Worm (Caenorhabditis elegans) whole organism, L1 larva: ENCODE results near the gene T01G1.2.
A peak's percentile ranks its signal among the peaks of the same experiment; 100 is the strongest.

ENCODE experiments used
- C16A3.4 ChIP-seq: fragments of 150-350 bp; optimal IDR thresholded peaks from 2 replicates; lab custom pipeline; 2014; ENCODE audit warnings: missing biosample characterization, missing genetic modification characterization
- C34B4.2 ChIP-seq: sonication (generic microtip); optimal IDR thresholded peaks from 2 replicates; lab custom pipeline; 2017; ENCODE audit warnings: mild to moderate bottlenecking, missing genetic modification characterization, missing compliant biosample characterization
- F16B12.6 ChIP-seq: fragments of 150-350 bp; optimal IDR thresholded peaks from 2 replicates; lab custom pipeline; 2014; ENCODE audit warnings: missing biosample characterization, missing genetic modification characterization
- Y116A8C.19 ChIP-seq: sonication (generic microtip); optimal IDR thresholded peaks from 2 replicates; lab custom pipeline; 2016; ENCODE audit warnings: missing compliant biosample characterization, missing genetic modification characterization, borderline replicate concordance
- aha-1 ChIP-seq: fragments of 150-350 bp; optimal IDR thresholded peaks from 2 replicates; lab custom pipeline; 2014; ENCODE audit warnings: missing biosample characterization, missing genetic modification characterization
- aly-2 ChIP-seq: fragments of 150-350 bp; optimal IDR thresholded peaks from 2 replicates; lab custom pipeline; 2014; ENCODE audit warnings: missing biosample characterization, missing genetic modification characterization
- ama-1 ChIP-seq: fragments of 150-350 bp; optimal IDR thresholded peaks from 2 replicates; lab custom pipeline; 2014
- blmp-1 ChIP-seq: fragments of 150-350 bp; optimal IDR thresholded peaks from 2 replicates; lab custom pipeline; 2014; ENCODE audit warnings: missing biosample characterization, missing genetic modification characterization
- ceh-63 ChIP-seq: fragments of 200-800 bp; sonication (Bioruptor generic); optimal IDR thresholded peaks from 2 replicates; lab custom pipeline; 2018; ENCODE audit warnings: mild to moderate bottlenecking, missing genetic modification characterization, missing compliant biosample characterization
- ceh-8 ChIP-seq: fragments of 200-800 bp; sonication (Bioruptor generic); optimal IDR thresholded peaks from 2 replicates; lab custom pipeline; 2018; ENCODE audit warnings: mild to moderate bottlenecking, missing genetic modification characterization, moderate library complexity, missing compliant biosample characterization
- ceh-82 ChIP-seq, 3 experiments: fragments of 150-350 bp in 1 of 3; sonication (generic microtip) in 2 of 3; optimal IDR thresholded peaks; 2 replicates each; lab custom pipeline; 2014 to 2017; ENCODE audit warnings: missing biosample characterization in 3 of 3, missing genetic modification characterization in 3 of 3
- dsc-1 ChIP-seq: sonication (generic microtip); optimal IDR thresholded peaks from 2 replicates; lab custom pipeline; 2016; ENCODE audit warnings: mild to moderate bottlenecking, missing genetic modification characterization, missing compliant biosample characterization
- efl-1 ChIP-seq, 4 experiments: fragments of 150-350 bp; optimal IDR thresholded peaks in 3 of 4; peaks in 1 of 4; 1 replicate in 1 of 4; 2 replicates in 3 of 4; lab custom pipeline; 2014; ENCODE audit warnings: missing biosample characterization in 2 of 4, missing genetic modification characterization in 2 of 4, missing genetic modification reagents in 2 of 4
- efl-3 ChIP-seq: fragments of 200-800 bp; sonication (Bioruptor generic); optimal IDR thresholded peaks from 2 replicates; lab custom pipeline; 2018; ENCODE audit warnings: mild to moderate bottlenecking, missing genetic modification characterization, missing compliant biosample characterization
- elt-2 ChIP-seq: sonication (generic microtip); optimal IDR thresholded peaks from 2 replicates; lab custom pipeline; 2016; ENCODE audit warnings: missing genetic modification characterization, mild to moderate bottlenecking, inconsistent platforms, missing compliant biosample characterization, missing genetic modification reagents
- fkh-10 ChIP-seq: sonication (generic microtip); optimal IDR thresholded peaks from 2 replicates; lab custom pipeline; 2017; ENCODE audit warnings: missing biosample characterization, missing genetic modification reagents, missing genetic modification characterization
- fkh-8 ChIP-seq: sonication (generic microtip); optimal IDR thresholded peaks from 2 replicates; lab custom pipeline; 2016; ENCODE audit warnings: mild to moderate bottlenecking, missing genetic modification characterization, missing compliant biosample characterization
- grh-1 ChIP-seq: fragments of 200-800 bp; sonication (Bioruptor generic); IDR thresholded peaks from 2 replicates; pipeline ENCODE4 v1.3.6; 2022; ENCODE audit warnings: missing genetic modification reagents, missing genetic modification characterization, missing compliant biosample characterization
- hlh-4 ChIP-seq: sonication (generic microtip); optimal IDR thresholded peaks from 2 replicates; lab custom pipeline; 2016; ENCODE audit warnings: mild to moderate bottlenecking, missing genetic modification characterization, missing compliant biosample characterization
- hpl-2 ChIP-seq: fragments of 150-350 bp; optimal IDR thresholded peaks from 2 replicates; lab custom pipeline; 2014; ENCODE audit warnings: missing biosample characterization, missing genetic modification reagents, missing genetic modification characterization
- irx-1 ChIP-seq: sonication (generic microtip); optimal IDR thresholded peaks from 2 replicates; lab custom pipeline; 2016; ENCODE audit warnings: missing genetic modification characterization, missing compliant biosample characterization
- isw-1 ChIP-seq: fragments of 200-800 bp; sonication (Bioruptor generic); IDR thresholded peaks from 2 replicates; pipeline ENCODE4 v1.3.6; 2022; ENCODE audit warnings: missing genetic modification characterization, missing compliant biosample characterization
- jun-1 ChIP-seq: fragments of 150-350 bp; optimal IDR thresholded peaks from 2 replicates; lab custom pipeline; 2014; ENCODE audit warnings: missing biosample characterization, missing genetic modification reagents, missing genetic modification characterization
- lin-13 ChIP-seq: fragments of 150-350 bp; optimal IDR thresholded peaks from 2 replicates; lab custom pipeline; 2014; ENCODE audit warnings: missing biosample characterization, missing genetic modification reagents, missing genetic modification characterization
- lin-15B ChIP-seq: fragments of 150-350 bp; sonication (generic microtip); optimal IDR thresholded peaks from 3 replicates; lab custom pipeline; 2014; ENCODE audit warnings: missing biosample characterization, missing genetic modification characterization
- lin-35 ChIP-seq, 2 experiments: fragments of 150-350 bp; optimal IDR thresholded peaks; 2 replicates each; lab custom pipeline; 2014; ENCODE audit warnings: missing biosample characterization in 2 of 2, missing genetic modification characterization in 2 of 2, missing genetic modification reagents in 2 of 2
- lir-3 ChIP-seq: sonication (generic microtip); optimal IDR thresholded peaks from 2 replicates; lab custom pipeline; 2016; ENCODE audit warnings: mild to moderate bottlenecking, missing genetic modification characterization, moderate library complexity, missing compliant biosample characterization; ENCODE audit not compliant: poor library complexity
- mab-9 ChIP-seq: fragments of 200-800 bp; sonication (Bioruptor generic); IDR thresholded peaks from 2 replicates; pipeline ENCODE4 v1.3.6; 2022; ENCODE audit warnings: missing genetic modification reagents, missing genetic modification characterization, missing compliant biosample characterization
- mef-2 ChIP-seq: fragments of 150-350 bp; optimal IDR thresholded peaks from 2 replicates; lab custom pipeline; 2014; ENCODE audit warnings: missing biosample characterization, missing genetic modification characterization
- mep-1 ChIP-seq: fragments of 150-350 bp; optimal IDR thresholded peaks from 2 replicates; lab custom pipeline; 2014; ENCODE audit warnings: missing biosample characterization, missing genetic modification characterization
- nhr-11 ChIP-seq: fragments of 150-350 bp; optimal IDR thresholded peaks from 2 replicates; lab custom pipeline; 2014; ENCODE audit warnings: missing biosample characterization, missing genetic modification characterization
- nhr-12 ChIP-seq: sonication (generic microtip); optimal IDR thresholded peaks from 2 replicates; lab custom pipeline; 2017; ENCODE audit warnings: missing biosample characterization, missing genetic modification characterization
- nhr-20 ChIP-seq: sonication (generic microtip); optimal IDR thresholded peaks from 2 replicates; lab custom pipeline; 2016; ENCODE audit warnings: mild to moderate bottlenecking, missing genetic modification characterization, missing compliant biosample characterization
- nhr-47 ChIP-seq: sonication (generic microtip); optimal IDR thresholded peaks from 2 replicates; lab custom pipeline; 2016; ENCODE audit warnings: mild to moderate bottlenecking, missing genetic modification characterization, moderate library complexity, missing compliant biosample characterization
- nhr-71 ChIP-seq: sonication (generic microtip); optimal IDR thresholded peaks from 2 replicates; lab custom pipeline; 2016; ENCODE audit warnings: mild to moderate bottlenecking, missing genetic modification characterization, moderate library complexity, missing compliant biosample characterization
- nhr-76 ChIP-seq: sonication (generic microtip); optimal IDR thresholded peaks from 2 replicates; lab custom pipeline; 2017; ENCODE audit warnings: missing biosample characterization, missing genetic modification characterization
- nhr-77 ChIP-seq: fragments of 150-350 bp; optimal IDR thresholded peaks from 2 replicates; lab custom pipeline; 2014; ENCODE audit warnings: missing biosample characterization, missing genetic modification characterization
- nhr-84 ChIP-seq: sonication (generic microtip); optimal IDR thresholded peaks from 2 replicates; lab custom pipeline; 2017; ENCODE audit warnings: missing biosample characterization, missing genetic modification characterization
- nhr-85 ChIP-seq: sonication (generic microtip); peaks from one replicate; lab custom pipeline; 2016; ENCODE audit warnings: missing genetic modification characterization, inconsistent platforms, missing compliant biosample characterization
- pax-3 ChIP-seq: fragments of 200-800 bp; sonication (Bioruptor generic); optimal IDR thresholded peaks from 2 replicates; lab custom pipeline; 2018; ENCODE audit warnings: mild to moderate bottlenecking, missing genetic modification characterization, moderate library complexity, missing compliant biosample characterization
- rnt-1 ChIP-seq: sonication (generic microtip); optimal IDR thresholded peaks from 2 replicates; lab custom pipeline; 2016; ENCODE audit warnings: mild to moderate bottlenecking, missing genetic modification characterization, moderate library complexity, missing compliant biosample characterization
- skn-1 ChIP-seq: fragments of 150-350 bp; optimal IDR thresholded peaks from 2 replicates; lab custom pipeline; 2014; ENCODE audit warnings: missing biosample characterization, missing genetic modification characterization
- snpc-4 ChIP-seq: fragments of 150-350 bp; optimal IDR thresholded peaks from 2 replicates; lab custom pipeline; 2014; ENCODE audit warnings: missing biosample characterization, missing genetic modification characterization
- snu-23 ChIP-seq: sonication (generic microtip); optimal IDR thresholded peaks from 2 replicates; lab custom pipeline; 2016; ENCODE audit warnings: missing genetic modification characterization, missing compliant biosample characterization
- sox-4 ChIP-seq: sonication (generic microtip); optimal IDR thresholded peaks from 2 replicates; lab custom pipeline; 2016; ENCODE audit warnings: missing genetic modification characterization, missing compliant biosample characterization
- sptf-1 ChIP-seq: fragments of 150-350 bp; optimal IDR thresholded peaks from 2 replicates; lab custom pipeline; 2014; ENCODE audit warnings: missing biosample characterization, missing genetic modification characterization
- sup-37 ChIP-seq: fragments of 200-800 bp; sonication (Bioruptor generic); optimal IDR thresholded peaks from 2 replicates; lab custom pipeline; 2018; ENCODE audit warnings: mild to moderate bottlenecking, missing genetic modification characterization, missing compliant biosample characterization
- tlp-1 ChIP-seq: fragments of 150-350 bp; optimal IDR thresholded peaks from 2 replicates; lab custom pipeline; 2014; ENCODE audit warnings: missing biosample characterization, missing genetic modification characterization
- unc-130 ChIP-seq: fragments of 150-350 bp; optimal IDR thresholded peaks from 2 replicates; lab custom pipeline; 2017; ENCODE audit warnings: missing biosample characterization, missing genetic modification characterization, inconsistent platforms
- vab-15 ChIP-seq: sonication (generic microtip); optimal IDR thresholded peaks from 2 replicates; lab custom pipeline; 2017; ENCODE audit warnings: missing genotype, mild to moderate bottlenecking, missing genetic modification characterization, missing compliant biosample characterization
- xbp-1 ChIP-seq: sonication (generic microtip); optimal IDR thresholded peaks from 2 replicates; lab custom pipeline; 2016; ENCODE audit warnings: missing genetic modification characterization, missing compliant biosample characterization
- zag-1 ChIP-seq: fragments of 150-350 bp; optimal IDR thresholded peaks from 2 replicates; lab custom pipeline; 2014; ENCODE audit warnings: missing biosample characterization, missing genetic modification characterization
- ztf-11 ChIP-seq, 2 experiments: sonication (generic microtip); optimal IDR thresholded peaks; 2 replicates each; lab custom pipeline; 2016 to 2017; ENCODE audit warnings: missing genetic modification characterization in 2 of 2, missing biosample characterization in 1 of 2, missing compliant biosample characterization in 1 of 2
- ztf-4 ChIP-seq: fragments of 150-350 bp; optimal IDR thresholded peaks from 2 replicates; lab custom pipeline; 2014; ENCODE audit warnings: missing biosample characterization, missing genetic modification characterization

The T01G1.2 gene

DNA sequence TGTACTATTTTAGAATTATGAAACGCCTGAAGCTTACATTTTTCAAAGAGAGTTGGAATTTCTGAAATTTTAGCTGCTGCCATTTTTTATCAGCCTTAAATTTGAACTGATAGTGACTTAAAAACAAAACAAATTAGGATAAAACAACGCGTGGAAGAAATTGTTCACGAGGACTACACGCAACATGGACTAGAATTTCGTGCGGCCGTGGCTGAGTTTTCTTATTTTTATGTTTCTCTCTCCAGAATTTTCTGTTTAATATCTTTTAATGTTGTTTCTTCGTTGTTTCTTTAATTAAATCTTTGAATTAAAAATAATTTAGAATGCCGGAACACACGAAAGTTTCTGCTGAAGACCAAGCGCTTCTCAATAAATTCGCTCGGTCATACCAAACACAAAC is 39.3 kb upstream of the T01G1.2 start, which contains the start of the genes B0035.3, B0035.22 and pfd-4:
TSS of gene B0035.3 (minus strand) at position 114 of the 400 bp plus-strand sequence.
TSS of gene B0035.22 (plus strand) at position 269 of the 400 bp plus-strand sequence.
TSS of gene pfd-4 (plus strand) at position 323 of the 400 bp plus-strand sequence.
- TF ChIP-seq elt-2 (tag; lab: Kevin White, UChicago) (no peak), nhr-85 (tag; lab: Kevin White, UChicago) (peak; percentile 84), skn-1 (tag; lab: Kevin White, UChicago) (no peak), blmp-1 (peak; percentile 39), lin-13 (no peak), F16B12.6 (no peak), ceh-8 (GFP tag; lab: Kevin White, UChicago) (no peak), nhr-11 (tag; lab: Kevin White, UChicago) (no peak), jun-1 (tag; lab: Kevin White, UChicago) (no peak), C16A3.4 (tag; lab: Kevin White, UChicago) (peak; percentile 33), mep-1 (tag; lab: Kevin White, UChicago) (peak; percentile 66), lin-35 (GFP tag; optimal IDR thresholded peaks at IDR 0.05; lab: Kevin White, UChicago) (peak; percentile 35 to 50), Y116A8C.19 (tag; lab: Kevin White, UChicago) (peak; percentile 46), snpc-4 (tag; lab: Kevin White, UChicago) (peak; percentile 44), nhr-47 (tag; lab: Kevin White, UChicago) (peak; percentile 82), tlp-1 (no peak), fkh-10 (no peak), unc-130 (tag; lab: Kevin White, UChicago) (peak; percentile 45), irx-1 (tag; lab: Kevin White, UChicago) (peak; percentile 83), ztf-4 (tag; lab: Kevin White, UChicago) (no peak), snu-23 (peak; percentile 76), xbp-1 (tag; lab: Kevin White, UChicago) (peak; percentile 72), hpl-2 (GFP tag; lab: Kevin White, UChicago) (no peak), pax-3 (tag; lab: Kevin White, UChicago) (peak; percentile 73), grh-1 (GFP tag; lab: Robert Waterston, UW) (no peak), hlh-4 (no peak), ceh-63 (GFP tag; lab: Kevin White, UChicago) (no peak), ceh-82 (tag; optimal IDR thresholded peaks at IDR 0.05; lab: Kevin White, UChicago) (peak in 1 of 3 experiments; percentile 30), sup-37 (no peak), mab-9 (GFP tag; lab: Robert Waterston, UW) (no peak), lin-15B (tag; lab: Kevin White, UChicago) (peak; percentile 77), efl-1 (optimal IDR thresholded peaks at IDR 0.05; lab: Kevin White, UChicago) (peak; percentile 14 to 60), efl-1 (GFP tag; optimal IDR thresholded peaks at IDR 0.05 in 1 of 2; lab: Kevin White, UChicago) (peak; percentile 45 to 73), aha-1 (tag; lab: Kevin White, UChicago) (no peak), aly-2 (tag; lab: Kevin White, UChicago) (peak; percentile 33), efl-3 (GFP tag; lab: Kevin White, UChicago) (no peak), lir-3 (tag; lab: Kevin White, UChicago) (peak; percentile 90), nhr-76 (tag; lab: Kevin White, UChicago) (no peak), C34B4.2 (tag; lab: Kevin White, UChicago) (no peak), rnt-1 (tag; lab: Kevin White, UChicago) (peak; percentile 94), sptf-1 (no peak), ztf-11 (tag; optimal IDR thresholded peaks at IDR 0.05; lab: Kevin White, UChicago) (peak in 1 of 2 experiments; percentile 83), isw-1 (GFP tag; lab: Robert Waterston, UW) (no peak), nhr-84 (tag; lab: Kevin White, UChicago) (no peak), sox-4 (tag; lab: Kevin White, UChicago) (peak; percentile 67), zag-1 (tag; lab: Kevin White, UChicago) (no peak), mef-2 (tag; lab: Kevin White, UChicago) (no peak), nhr-20 (tag; lab: Kevin White, UChicago) (peak; percentile 70), fkh-8 (tag; lab: Kevin White, UChicago) (peak; percentile 39), nhr-77 (tag; lab: Kevin White, UChicago) (no peak), ama-1 (lab: Kevin White, UChicago) (no peak), nhr-71 (tag; lab: Kevin White, UChicago) (peak; percentile 82), vab-15 (tag; lab: Kevin White, UChicago) (no peak), dsc-1 (peak; percentile 80), nhr-12 (tag; lab: Kevin White, UChicago) (no peak)
